Fruit fly (Drosophila melanogaster) whole organism, embryonic: ENCODE measurements around the gene GC.
A peak's percentile ranks its signal among the peaks of the same experiment; 100 is the strongest.

ENCODE experiments used
- Antp ChIP-seq: fragments of 200-800 bp; sonication (Bioruptor generic); optimal IDR thresholded peaks from 3 replicates; lab custom pipeline; 2016; ENCODE audit warnings: missing biosample characterization, missing genetic modification characterization
- CG11456 ChIP-seq: fragments of 200-800 bp; sonication (Bioruptor generic); IDR thresholded peaks from 3 replicates; pipeline ENCODE4 v1.3.6; 2022; ENCODE audit warnings: missing biosample characterization, missing genetic modification characterization
- CG13894 ChIP-seq: fragments of 200-800 bp; sonication (Bioruptor generic); optimal IDR thresholded peaks from 3 replicates; lab custom pipeline; 2018; ENCODE audit warnings: missing biosample characterization, mild to moderate bottlenecking, missing genetic modification characterization, moderate library complexity
- CG1603 ChIP-seq: fragments of 200-800 bp; sonication (Bioruptor generic); optimal IDR thresholded peaks from 2 replicates; lab custom pipeline; 2019; ENCODE audit warnings: missing biosample characterization, mild to moderate bottlenecking, missing genetic modification characterization, moderate library complexity
- CG16863 ChIP-seq: fragments of 200-800 bp; sonication (Bioruptor generic); optimal IDR thresholded peaks from 3 replicates; lab custom pipeline; 2016; ENCODE audit warnings: missing biosample characterization, missing genetic modification characterization
- CG18764 ChIP-seq: fragments of 200-800 bp; sonication (Bioruptor generic); optimal IDR thresholded peaks from 3 replicates; lab custom pipeline; 2016; ENCODE audit warnings: missing biosample characterization, missing genetic modification characterization
- CG2129 ChIP-seq: fragments of 200-800 bp; sonication (Bioruptor generic); IDR thresholded peaks from 2 replicates; pipeline ENCODE4 v1.3.6; 2022; ENCODE audit warnings: missing biosample characterization, missing genetic modification characterization; ENCODE audit not compliant: partially characterized antibody
- CG2875 ChIP-seq: fragments of 200-800 bp; sonication (Bioruptor generic); optimal IDR thresholded peaks from 2 replicates; lab custom pipeline; 2017; ENCODE audit warnings: missing biosample characterization, mild to moderate bottlenecking, missing genetic modification characterization, missing genetic modification reagents
- CG30403 ChIP-seq: fragments of 200-800 bp; sonication (Bioruptor generic); optimal IDR thresholded peaks from 3 replicates; lab custom pipeline; 2016; ENCODE audit warnings: missing biosample characterization, missing genetic modification characterization
- CG32532 ChIP-seq: fragments of 200-800 bp; sonication (Bioruptor generic); IDR thresholded peaks from 2 replicates; pipeline ENCODE4 v1.3.6; 2022; ENCODE audit warnings: missing biosample characterization, missing genetic modification characterization
- CG32767 ChIP-seq: fragments of 200-800 bp; sonication (Bioruptor generic); IDR thresholded peaks from 2 replicates; pipeline ENCODE4 v1.3.6; 2022; ENCODE audit warnings: missing biosample characterization, missing genetic modification characterization
- CG34422 ChIP-seq: fragments of 200-800 bp; sonication (Bioruptor generic); IDR thresholded peaks from 3 replicates; pipeline ENCODE4 v1.3.6; 2022; ENCODE audit warnings: missing biosample characterization, missing genetic modification characterization
- CG4282 ChIP-seq: fragments of 200-800 bp; sonication (Bioruptor generic); optimal IDR thresholded peaks from 2 replicates; lab custom pipeline; 2016; ENCODE audit warnings: missing biosample characterization, missing genetic modification characterization
- CG4360 ChIP-seq: fragments of 200-800 bp; sonication (Bioruptor generic); IDR thresholded peaks from 2 replicates; pipeline ENCODE4 v1.3.6; 2022; ENCODE audit warnings: missing biosample characterization, missing genetic modification characterization
- CG8924 ChIP-seq: fragments of 200-800 bp; optimal IDR thresholded peaks from 3 replicates; lab custom pipeline; 2019; ENCODE audit warnings: missing biosample characterization, mild to moderate bottlenecking, missing genetic modification characterization, moderate library complexity
- CG9215 ChIP-seq: fragments of 200-800 bp; sonication (Bioruptor generic); IDR thresholded peaks from 2 replicates; pipeline ENCODE4 v1.3.6; 2022; ENCODE audit warnings: missing biosample characterization, missing genetic modification characterization
- Chrac-16 ChIP-seq: fragments of 200-800 bp; sonication (Bioruptor generic); optimal IDR thresholded peaks from 3 replicates; lab custom pipeline; 2016; ENCODE audit warnings: missing biosample characterization, missing genetic modification characterization
- CkIIα-i1 ChIP-seq: fragments of 200-800 bp; sonication (Bioruptor generic); IDR thresholded peaks from 2 replicates; pipeline ENCODE4 v1.3.6; 2022; ENCODE audit warnings: missing biosample characterization, missing genetic modification characterization
- CoRest ChIP-seq: fragments of 200-800 bp; sonication (Bioruptor generic); optimal IDR thresholded peaks from 3 replicates; lab custom pipeline; 2018; ENCODE audit warnings: missing biosample characterization, mild to moderate bottlenecking, missing genetic modification characterization, moderate library complexity
- Dip3 ChIP-seq: fragments of 200-800 bp; sonication (Bioruptor generic); optimal IDR thresholded peaks from 3 replicates; lab custom pipeline; 2016; ENCODE audit warnings: missing biosample characterization, missing genetic modification characterization
- Dp ChIP-seq: fragments of 200-800 bp; sonication (Bioruptor generic); optimal IDR thresholded peaks from 2 replicates; lab custom pipeline; 2018; ENCODE audit warnings: missing biosample characterization, mild to moderate bottlenecking, missing genetic modification characterization, moderate library complexity
- Drgx ChIP-seq: fragments of 200-800 bp; sonication (Bioruptor generic); IDR thresholded peaks from 2 replicates; pipeline ENCODE4 v1.3.6; 2022; ENCODE audit warnings: missing biosample characterization, missing genetic modification characterization
- Hr78 ChIP-seq, 2 experiments: fragments of 200-800 bp in 1 of 2; fragments of >200 bp in 1 of 2; sonication (Bioruptor generic) in 1 of 2; optimal IDR thresholded peaks; 2 replicates each; lab custom pipeline; 2017 to 2019; ENCODE audit warnings: missing biosample characterization in 2 of 2, missing genetic modification characterization in 2 of 2, mild to moderate bottlenecking in 1 of 2, moderate library complexity in 1 of 2
- MESR4 ChIP-seq: fragments of 200-800 bp; sonication (Bioruptor generic); optimal IDR thresholded peaks from 2 replicates; lab custom pipeline; 2018; ENCODE audit warnings: missing biosample characterization, mild to moderate bottlenecking, missing genetic modification characterization, moderate library complexity
- Meics ChIP-seq: fragments of 200-800 bp; sonication (Bioruptor generic); optimal IDR thresholded peaks from 2 replicates; lab custom pipeline; 2017; ENCODE audit warnings: missing biosample characterization, mild to moderate bottlenecking, missing genetic modification characterization
- NfI ChIP-seq: fragments of 200-800 bp; sonication (Bioruptor generic); optimal IDR thresholded peaks from 3 replicates; lab custom pipeline; 2018; ENCODE audit warnings: missing biosample characterization, mild to moderate bottlenecking, missing genetic modification characterization, moderate library complexity
- PHDP ChIP-seq: fragments of 200-800 bp; sonication (Bioruptor generic); optimal IDR thresholded peaks from 3 replicates; lab custom pipeline; 2018; ENCODE audit warnings: missing biosample characterization, mild to moderate bottlenecking, missing genetic modification characterization, moderate library complexity
- Ravus ChIP-seq: fragments of 200-800 bp; sonication (Bioruptor generic); IDR thresholded peaks from 2 replicates; pipeline ENCODE4 v1.3.6; 2022; ENCODE audit warnings: missing biosample characterization, missing genetic modification characterization
- Rx ChIP-seq: fragments of 200-800 bp; sonication (Bioruptor generic); IDR thresholded peaks from 2 replicates; pipeline ENCODE4 v1.3.6; 2022; ENCODE audit warnings: missing biosample characterization, missing genetic modification characterization
- Scr ChIP-seq: fragments of 200-800 bp; sonication (Bioruptor generic); IDR thresholded peaks from 2 replicates; pipeline ENCODE4 v1.3.6; 2022; ENCODE audit warnings: missing biosample characterization, missing genetic modification characterization; ENCODE audit not compliant: partially characterized antibody
- bigmax ChIP-seq: fragments of 200-800 bp; sonication (Bioruptor generic); optimal IDR thresholded peaks from 2 replicates; lab custom pipeline; 2018; ENCODE audit warnings: missing biosample characterization, mild to moderate bottlenecking, missing genetic modification characterization
- chm ChIP-seq: fragments of 200-800 bp; sonication (Bioruptor generic); IDR thresholded peaks from 2 replicates; pipeline ENCODE4 v1.3.6; 2022; ENCODE audit warnings: missing biosample characterization, missing genetic modification characterization
- dati ChIP-seq: fragments of 200-800 bp; sonication (Bioruptor generic); IDR thresholded peaks from 2 replicates; pipeline ENCODE4 v1.3.6; 2022; ENCODE audit warnings: missing biosample characterization, missing genetic modification characterization
- dmrt99B ChIP-seq: fragments of 200-800 bp; sonication (Bioruptor generic); optimal IDR thresholded peaks from 2 replicates; lab custom pipeline; 2018; ENCODE audit warnings: missing biosample characterization, mild to moderate bottlenecking, missing genetic modification characterization, moderate library complexity
- dpn ChIP-seq, 2 experiments: fragments of 200-800 bp; sonication (Bioruptor generic); optimal IDR thresholded peaks; 3 replicates each; lab custom pipeline; 2016; ENCODE audit warnings: missing biosample characterization in 2 of 2, missing genetic modification characterization in 2 of 2
- grau ChIP-seq: fragments of 200-800 bp; optimal IDR thresholded peaks from 3 replicates; lab custom pipeline; 2019; ENCODE audit warnings: missing biosample characterization, mild to moderate bottlenecking, missing genetic modification characterization, moderate library complexity
- hkb ChIP-seq, 2 experiments: fragments of 200-800 bp in 1 of 2; fragments of >200 bp in 1 of 2; sonication (Bioruptor generic) in 1 of 2; IDR thresholded peaks in 1 of 2; optimal IDR thresholded peaks in 1 of 2; 2 replicates each; pipeline versions ENCODE4 v1.3.6 to Lab custom; 2017 to 2022; ENCODE audit warnings: missing biosample characterization in 1 of 2, missing genetic modification characterization in 1 of 2
- inv ChIP-seq: fragments of 200-800 bp; sonication (Bioruptor generic); IDR thresholded peaks from 2 replicates; pipeline ENCODE4 v1.3.6; 2022; ENCODE audit warnings: missing biosample characterization, missing genetic modification characterization; ENCODE audit not compliant: partially characterized antibody
- mirr ChIP-seq: fragments of 200-800 bp; sonication (Bioruptor generic); optimal IDR thresholded peaks from 3 replicates; lab custom pipeline; 2018; ENCODE audit warnings: missing biosample characterization, mild to moderate bottlenecking, missing genetic modification characterization
- mld ChIP-seq: fragments of 200-800 bp; sonication (Bioruptor generic); IDR thresholded peaks from 3 replicates; pipeline ENCODE4 v1.3.6; 2022; ENCODE audit warnings: missing biosample characterization, missing genetic modification characterization; ENCODE audit not compliant: partially characterized antibody
- nom ChIP-seq: fragments of 200-800 bp; sonication (Bioruptor generic); optimal IDR thresholded peaks from 2 replicates; lab custom pipeline; 2017; ENCODE audit warnings: missing biosample characterization, missing genetic modification characterization, mild to moderate bottlenecking, moderate library complexity, missing genetic modification reagents
- phol ChIP-seq: fragments of 200-800 bp; sonication (Bioruptor generic); optimal IDR thresholded peaks from 3 replicates; lab custom pipeline; 2018; ENCODE audit warnings: missing biosample characterization, mild to moderate bottlenecking, missing genetic modification characterization, moderate library complexity
- pzg ChIP-seq: fragments of 200-800 bp; sonication (Bioruptor generic); optimal IDR thresholded peaks from 3 replicates; lab custom pipeline; 2018; ENCODE audit warnings: missing biosample characterization, mild to moderate bottlenecking, missing genetic modification characterization, moderate library complexity
- row ChIP-seq: fragments of 200-800 bp; sonication (Bioruptor generic); IDR thresholded peaks from 3 replicates; pipeline ENCODE4 v1.3.6; 2022; ENCODE audit warnings: missing biosample characterization, missing genetic modification characterization
- stc ChIP-seq: fragments of 200-800 bp; sonication (Bioruptor generic); IDR thresholded peaks from 2 replicates; pipeline ENCODE4 v1.3.6; 2022; ENCODE audit warnings: missing biosample characterization, missing genetic modification characterization
- tio ChIP-seq: fragments of 200-800 bp; sonication (Bioruptor generic); optimal IDR thresholded peaks from 2 replicates; lab custom pipeline; 2017; ENCODE audit warnings: missing biosample characterization, missing genetic modification characterization, inconsistent platforms
- trem ChIP-seq: fragments of 200-800 bp; optimal IDR thresholded peaks from 3 replicates; lab custom pipeline; 2019; ENCODE audit warnings: missing biosample characterization, mild to moderate bottlenecking, missing genetic modification characterization, moderate library complexity
- wdn ChIP-seq: fragments of 200-800 bp; sonication (Bioruptor generic); IDR thresholded peaks from 2 replicates; pipeline ENCODE4 v1.3.6; 2022; ENCODE audit warnings: missing biosample characterization, missing genetic modification characterization
- zfh2 ChIP-seq: fragments of 200-800 bp; sonication (Bioruptor generic); optimal IDR thresholded peaks from 2 replicates; lab custom pipeline; 2016; ENCODE audit warnings: missing biosample characterization, missing genetic modification characterization

GC gene

DNA sequence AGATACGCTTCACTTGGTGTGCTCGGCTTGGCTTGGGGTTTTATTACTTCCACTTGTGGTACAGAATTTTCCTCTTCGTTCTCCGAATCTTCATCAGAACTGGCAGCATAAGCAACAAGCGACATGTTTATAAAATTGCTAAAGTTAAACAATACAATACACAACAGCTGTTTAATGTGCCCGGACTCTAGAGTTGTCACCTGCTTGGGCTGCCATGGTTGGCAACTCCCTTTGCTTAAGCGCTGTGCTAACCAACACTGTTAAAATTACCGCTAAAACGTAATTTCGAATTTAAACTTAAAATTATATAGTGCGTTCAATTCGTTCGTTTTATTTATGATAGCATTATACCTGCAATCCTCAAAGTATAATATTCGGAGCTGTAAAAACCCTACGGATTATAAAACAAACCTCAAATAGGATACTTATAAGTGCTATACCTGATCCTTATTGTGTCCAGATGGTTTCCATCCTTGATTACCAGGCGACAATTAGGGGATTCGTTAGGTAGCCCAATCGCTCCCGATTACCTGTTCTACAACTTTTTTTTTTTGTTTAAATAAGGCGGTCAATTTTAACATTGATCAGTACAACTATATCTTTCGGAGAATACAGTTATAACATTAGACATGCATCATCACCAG, 18.3 kb upstream of the GC start, which contains the start of the genes CG17249 and Bro (continued):
- TF ChIP-seq CG32532 (GFP tag; lab: Robert Waterston, UW) (no peak), MESR4 (GFP tag; lab: Kevin White, UChicago) (peak; percentile 78), CG2129 (GFP tag; lab: Robert Waterston, UW) (no peak), nom (GFP tag; lab: Kevin White, UChicago) (no peak), NfI (peak; percentile 43), CoRest (tag; lab: Kevin White, UChicago) (peak; percentile 32), CG8924 (tag; lab: Kevin White, UChicago) (peak; percentile 37), row (GFP tag; lab: Robert Waterston, UW) (peak; percentile 53; the same call in 2 of the 3 replicates), pzg (peak; percentile 93), Hr78 (GFP tag; optimal IDR thresholded peaks at IDR 0.05; lab: Kevin White, UChicago) (no peak), dpn (GFP tag; optimal IDR thresholded peaks at IDR 0.05; lab: Kevin White, UChicago) (peak; percentile 41 to 64), CG4360 (GFP tag; lab: Robert Waterston, UW) (no peak), CG9215 (GFP tag; lab: Robert Waterston, UW) (no peak), Chrac-16 (GFP tag; lab: Kevin White, UChicago) (peak; percentile 19), chm (GFP tag; lab: Robert Waterston, UW) (no peak), dati (GFP tag; lab: Robert Waterston, UW) (no peak), Drgx (GFP tag; lab: Robert Waterston, UW) (no peak), trem (tag; lab: Kevin White, UChicago) (peak; percentile 46), Rx (GFP tag; lab: Robert Waterston, UW) (no peak), CG4282 (GFP tag; lab: Kevin White, UChicago) (peak; percentile 63), stc (GFP tag; lab: Robert Waterston, UW) (no peak), Scr (GFP tag; lab: Robert Waterston, UW) (peak; percentile 25; the same call in 1 of the 2 replicates), phol (tag; lab: Kevin White, UChicago) (peak; percentile 37), CG1603 (peak; percentile 85), Meics (peak; percentile 87), CG30403 (GFP tag; lab: Kevin White, UChicago) (peak; percentile 22), Dip3 (GFP tag; lab: Kevin White, UChicago) (peak; percentile 45), CG34422 (GFP tag; lab: Robert Waterston, UW) (peak; percentile 49; the same call in 1 of the 3 replicates), Antp (GFP tag; lab: Kevin White, UChicago) (peak; percentile 27), wdn (GFP tag; lab: Robert Waterston, UW) (no peak), CkIIα-i1 (GFP tag; lab: Robert Waterston, UW) (no peak), PHDP (tag; lab: Kevin White, UChicago) (no peak), mirr (GFP tag; lab: Kevin White, UChicago) (no peak), hkb (optimal IDR thresholded peaks at IDR 0.05; lab: Kevin White, UChicago) (no peak), hkb (GFP tag; IDR thresholded peaks at IDR 0.05; lab: Robert Waterston, UW) (no peak), mld (GFP tag; lab: Robert Waterston, UW) (no peak), CG2875 (GFP tag; lab: Kevin White, UChicago) (no peak), tio (no peak), bigmax (GFP tag; lab: Kevin White, UChicago) (no peak), grau (peak; percentile 13), inv (GFP tag; lab: Robert Waterston, UW) (peak; percentile 29; the same call in 1 of the 2 replicates), CG13894 (tag; lab: Kevin White, UChicago) (no peak), CG11456 (GFP tag; lab: Robert Waterston, UW) (no peak), Dp (peak; percentile 98), CG32767 (GFP tag; lab: Robert Waterston, UW) (0 out of 2 replicates have a peak, but pooled peaks have one; percentile 11), zfh2 (GFP tag; lab: Kevin White, UChicago) (peak; percentile 54), CG18764 (GFP tag; lab: Kevin White, UChicago) (no peak), CG16863 (GFP tag; lab: Kevin White, UChicago) (peak; percentile 42), dmrt99B (tag; lab: Kevin White, UChicago) (no peak), Ravus (GFP tag; lab: Robert Waterston, UW) (no peak)
